Fruit fly (Drosophila melanogaster) whole organism, pupa: Measurements from ENCODE around the gene Pde11.

Experiments used
- CG15710 ChIP-seq: fragments of 200-800 bp; sonication (Bioruptor generic); optimal IDR thresholded peaks from 2 replicates; lab custom pipeline; 2018; ENCODE audit warnings: missing biosample characterization, mild to moderate bottlenecking, missing genetic modification characterization, moderate library complexity
- CG17806 ChIP-seq: fragments of 200-800 bp; sonication (Bioruptor generic); optimal IDR thresholded peaks from 2 replicates; lab custom pipeline; 2018; ENCODE audit warnings: missing biosample characterization, mild to moderate bottlenecking, missing genetic modification characterization, moderate library complexity
- CG34367 ChIP-seq: fragments of 200-800 bp; sonication (Bioruptor generic); optimal IDR thresholded peaks from 2 replicates; lab custom pipeline; 2018; ENCODE audit warnings: missing biosample characterization, mild to moderate bottlenecking, missing genetic modification characterization
- CG4496 ChIP-seq: fragments of 200-800 bp; sonication (Bioruptor generic); IDR thresholded peaks from 3 replicates; pipeline ENCODE4 v1.3.6; 2022; ENCODE audit warnings: missing biosample characterization, missing genetic modification characterization
- CG9948 ChIP-seq: fragments of 200-800 bp; sonication (Bioruptor generic); optimal IDR thresholded peaks from 2 replicates; lab custom pipeline; 2018; ENCODE audit warnings: missing biosample characterization, mild to moderate bottlenecking, missing genetic modification characterization, moderate library complexity
- EcR ChIP-seq: fragments of 200-800 bp; sonication (Bioruptor generic); optimal IDR thresholded peaks from 3 replicates; lab custom pipeline; 2019; ENCODE audit warnings: missing biosample characterization, missing genetic modification characterization, mild to moderate bottlenecking, moderate library complexity, missing genetic modification reagents
- Ets98B ChIP-seq: fragments of 200-800 bp; sonication (Bioruptor generic); IDR thresholded peaks from 2 replicates; pipeline ENCODE4 v1.3.6; 2022; ENCODE audit warnings: missing biosample characterization, missing genetic modification characterization
- Pif1A ChIP-seq: fragments of 200-800 bp; sonication (Bioruptor generic); optimal IDR thresholded peaks from 3 replicates; lab custom pipeline; 2016; ENCODE audit warnings: missing biosample characterization, missing genetic modification characterization
- Snoo ChIP-seq: fragments of 200-800 bp; sonication (Bioruptor generic); optimal IDR thresholded peaks from 3 replicates; lab custom pipeline; 2017; ENCODE audit warnings: missing biosample characterization, mild to moderate bottlenecking, missing genetic modification characterization, inconsistent platforms

dm6 chr2L:18517002-18517635 is 73.0 kb downstream of the Pde11 start, which contains the start of gene CG10211:
- TF ChIP-seq CG4496 (GFP tag; lab: Robert Waterston, UW) = peak; percentile 49; the same call in 2 of the 3 replicates
- TF ChIP-seq Snoo = peak; percentile 46
- peak; percentile 58 for TF ChIP-seq CG9948 (tag; lab: Kevin White, UChicago)
- TF ChIP-seq Pif1A = peak; percentile 47
- TF ChIP-seq EcR = peak; percentile 45
- TF ChIP-seq CG15710 (tag; lab: Kevin White, UChicago) = peak; percentile 64
- TF ChIP-seq Ets98B = no peak; the same call in 1 of the 2 replicates
- peak; percentile 60 for TF ChIP-seq CG34367 (tag; lab: Kevin White, UChicago)
- TF ChIP-seq CG17806 (tag; lab: Kevin White, UChicago) = peak; percentile 67
